Worm (Caenorhabditis elegans) whole organism, early embryonic: Measurements from ENCODE around the gene F16G10.1.

Experiments
- B0310.2 ChIP-seq: sonication (generic microtip); optimal IDR thresholded peaks from 2 replicates; lab custom pipeline; 2016; ENCODE audit warnings: mild to moderate bottlenecking, missing genetic modification characterization, missing compliant biosample characterization
- ama-1 ChIP-seq: fragments of 150-350 bp; optimal IDR thresholded peaks from 2 replicates; lab custom pipeline; 2014
- hmbx-1 ChIP-seq: sonication (generic microtip); optimal IDR thresholded peaks from 2 replicates; lab custom pipeline; 2016; ENCODE audit warnings: mild to moderate bottlenecking, missing genetic modification characterization, missing compliant biosample characterization
- tbx-11 ChIP-seq: fragments of 200-800 bp; sonication (Bioruptor generic); IDR thresholded peaks from 2 replicates; pipeline ENCODE4 v1.3.6; 2022; ENCODE audit warnings: missing genetic modification characterization, missing compliant biosample characterization

DNA sequence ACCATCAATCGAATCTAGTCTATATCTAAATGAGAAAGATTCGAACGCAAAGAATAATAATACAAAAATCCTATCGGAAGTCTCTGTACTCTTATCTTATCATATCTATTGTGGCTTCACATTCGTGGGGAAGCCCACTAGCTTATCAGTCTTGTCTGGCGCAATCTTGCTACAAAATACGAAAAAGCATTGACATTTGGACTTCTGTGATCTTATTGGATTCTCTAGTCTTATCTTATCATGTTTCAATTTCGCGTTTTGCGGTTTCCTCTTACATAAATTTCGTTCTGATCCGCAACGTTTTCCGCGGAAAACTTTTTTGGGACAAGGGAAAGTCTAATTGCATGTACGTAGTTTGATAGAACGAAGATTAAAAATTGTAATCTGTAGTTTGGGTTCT lies 4.3 kb upstream of the F16G10.1 start:
- TF ChIP-seq hmbx-1 (tag; lab: Kevin White, UChicago) (no peak), tbx-11 (GFP tag; lab: Robert Waterston, UW) (no peak), B0310.2 (no peak), ama-1 (no peak)
